Worm (Caenorhabditis elegans) whole organism, L4 larva: ENCODE measurements around the gene W09D6.4.

Source experiments
- F26F4.8 ChIP-seq: fragments of 200-800 bp; sonication (Bioruptor generic); conservative IDR thresholded peaks from 2 replicates; pipeline ENCODE4 v1.3.6; 2022; ENCODE audit warnings: missing genetic modification characterization, missing compliant biosample characterization
- F37D6.2 ChIP-seq: sonication (generic microtip); optimal IDR thresholded peaks from 2 replicates; lab custom pipeline; 2016; ENCODE audit warnings: mild to moderate bottlenecking, missing genetic modification characterization, missing compliant biosample characterization
- Y105C5A.15 ChIP-seq: fragments of 200-800 bp; sonication (Bioruptor generic); IDR thresholded peaks from 2 replicates; pipeline ENCODE4 v1.3.6; 2022; ENCODE audit warnings: missing genetic modification characterization, missing compliant biosample characterization
- ZK546.5 ChIP-seq, 2 experiments: sonication (generic microtip); optimal IDR thresholded peaks; 2 replicates each; lab custom pipeline; 2017; ENCODE audit warnings: missing biosample characterization in 2 of 2, missing genetic modification characterization in 2 of 2
- aha-1 ChIP-seq: fragments of 150-350 bp; peaks from one replicate; lab custom pipeline; 2014; ENCODE audit warnings: missing biosample characterization, missing genetic modification characterization
- attf-4 ChIP-seq: sonication (generic microtip); optimal IDR thresholded peaks from 3 replicates; lab custom pipeline; 2017; ENCODE audit warnings: missing biosample characterization, missing genetic modification characterization
- ceh-44 ChIP-seq: fragments of 200-800 bp; sonication (Bioruptor generic); IDR thresholded peaks from 2 replicates; pipeline ENCODE4 v1.3.6; 2022; ENCODE audit warnings: missing genetic modification reagents, missing genetic modification characterization, missing compliant biosample characterization
- cey-2 ChIP-seq: sonication (generic microtip); optimal IDR thresholded peaks from 3 replicates; lab custom pipeline; 2017; ENCODE audit warnings: missing genetic modification characterization, mild to moderate bottlenecking, missing compliant biosample characterization, antibody characterized with exemption, borderline replicate concordance; ENCODE audit not compliant: insufficient read depth
- ctbp-1 ChIP-seq: fragments of 200-800 bp; sonication (Bioruptor generic); IDR thresholded peaks from 2 replicates; pipeline ENCODE4 v1.3.6; 2022; ENCODE audit warnings: missing genetic modification reagents, missing genetic modification characterization, missing compliant biosample characterization
- daf-16 ChIP-seq, 3 experiments: sonication (generic microtip); optimal IDR thresholded peaks; 2 replicates each; lab custom pipeline; 2016 to 2017; ENCODE audit warnings: missing genetic modification characterization in 3 of 3, missing genetic modification reagents in 3 of 3, mild to moderate bottlenecking in 2 of 3, missing compliant biosample characterization in 2 of 3, missing biosample characterization in 1 of 3, moderate library complexity in 1 of 3
- dmd-6 ChIP-seq: fragments of 200-800 bp; sonication (Bioruptor generic); IDR thresholded peaks from 2 replicates; pipeline ENCODE4 v1.3.6; 2022; ENCODE audit warnings: missing genetic modification reagents, missing genetic modification characterization, missing compliant biosample characterization
- dmd-8 ChIP-seq: fragments of 200-800 bp; sonication (Bioruptor generic); IDR thresholded peaks from 2 replicates; pipeline ENCODE4 v1.3.6; 2022; ENCODE audit warnings: missing genetic modification characterization, missing compliant biosample characterization
- dmd-9 ChIP-seq: fragments of 200-800 bp; sonication (Bioruptor generic); IDR thresholded peaks from 2 replicates; pipeline ENCODE4 v1.3.6; 2022; ENCODE audit warnings: missing genetic modification reagents, missing genetic modification characterization, missing compliant biosample characterization
- dpl-1 ChIP-seq: fragments of 150-350 bp; optimal IDR thresholded peaks from 2 replicates; lab custom pipeline; 2014; ENCODE audit warnings: missing biosample characterization, missing genetic modification reagents, missing genetic modification characterization
- duxl-1 ChIP-seq: sonication (generic microtip); optimal IDR thresholded peaks from 2 replicates; lab custom pipeline; 2016; ENCODE audit warnings: mild to moderate bottlenecking, missing genetic modification characterization, moderate library complexity, missing compliant biosample characterization; ENCODE audit not compliant: poor library complexity
- dve-1 ChIP-seq: sonication (generic microtip); optimal IDR thresholded peaks from 2 replicates; lab custom pipeline; 2017; ENCODE audit warnings: antibody characterized with exemption, mild to moderate bottlenecking, missing genetic modification characterization, missing compliant biosample characterization; ENCODE audit not compliant: insufficient read depth
- egl-27 ChIP-seq: sonication (generic microtip); optimal IDR thresholded peaks from 3 replicates; lab custom pipeline; 2017; ENCODE audit warnings: missing biosample characterization, missing genetic modification reagents, missing genetic modification characterization
- gei-8 ChIP-seq: fragments of 200-800 bp; sonication (Bioruptor generic); optimal IDR thresholded peaks from 2 replicates; lab custom pipeline; 2018; ENCODE audit warnings: mild to moderate bottlenecking, missing genetic modification characterization, missing compliant biosample characterization
- hif-1 ChIP-seq, 2 experiments: sonication (generic microtip); optimal IDR thresholded peaks; 2 replicates each; lab custom pipeline; 2016 to 2017; ENCODE audit warnings: missing compliant biosample characterization in 2 of 2, missing genetic modification characterization in 2 of 2, missing genetic modification reagents in 2 of 2, missing genotype in 2 of 2, mild to moderate bottlenecking in 1 of 2
- hlh-11 ChIP-seq: fragments of 200-800 bp; sonication (Bioruptor generic); optimal IDR thresholded peaks from 2 replicates; lab custom pipeline; 2018; ENCODE audit warnings: mild to moderate bottlenecking, missing genetic modification characterization, missing compliant biosample characterization
- hlh-30 ChIP-seq: sonication (generic microtip); optimal IDR thresholded peaks from 2 replicates; lab custom pipeline; 2017; ENCODE audit warnings: antibody characterized with exemption, mild to moderate bottlenecking, missing genetic modification characterization, missing compliant biosample characterization; ENCODE audit not compliant: insufficient read depth
- lin-13 ChIP-seq: fragments of 150-350 bp; optimal IDR thresholded peaks from 2 replicates; lab custom pipeline; 2014; ENCODE audit warnings: missing biosample characterization, missing genetic modification reagents, missing genetic modification characterization
- lin-38 ChIP-seq: fragments of 200-800 bp; sonication (Bioruptor generic); IDR thresholded peaks from 2 replicates; pipeline ENCODE4 v1.3.6; 2022; ENCODE audit warnings: missing genetic modification reagents, missing genetic modification characterization, missing compliant biosample characterization
- lsy-2 ChIP-seq, 2 experiments: fragments of 150-350 bp in 1 of 2; sonication (generic microtip) in 1 of 2; optimal IDR thresholded peaks; 2 replicates each; lab custom pipeline; 2014 to 2017; ENCODE audit warnings: missing biosample characterization in 2 of 2, missing genetic modification characterization in 2 of 2
- mdl-1 ChIP-seq, 2 experiments: fragments of 150-350 bp in 1 of 2; sonication (generic microtip) in 1 of 2; optimal IDR thresholded peaks; 2 replicates each; lab custom pipeline; 2014 to 2017; ENCODE audit warnings: missing biosample characterization in 2 of 2, missing genetic modification characterization in 2 of 2
- mep-1 ChIP-seq: fragments of 150-350 bp; sonication (generic microtip); optimal IDR thresholded peaks from 3 replicates; lab custom pipeline; 2014; ENCODE audit warnings: missing biosample characterization, missing genetic modification characterization
- nhr-237 ChIP-seq: sonication (generic microtip); optimal IDR thresholded peaks from 2 replicates; lab custom pipeline; 2017; ENCODE audit warnings: missing biosample characterization, missing genetic modification characterization
- nhr-28 ChIP-seq: fragments of 150-350 bp; optimal IDR thresholded peaks from 2 replicates; lab custom pipeline; 2014; ENCODE audit warnings: missing biosample characterization, missing genetic modification characterization
- nhr-42 ChIP-seq: fragments of 200-800 bp; sonication (Bioruptor generic); IDR thresholded peaks from 2 replicates; pipeline ENCODE4 v1.3.6; 2022; ENCODE audit warnings: missing genetic modification characterization, missing compliant biosample characterization
- nhr-48 ChIP-seq: sonication (generic microtip); optimal IDR thresholded peaks from 2 replicates; lab custom pipeline; 2016; ENCODE audit warnings: mild to moderate bottlenecking, missing genetic modification characterization, missing compliant biosample characterization
- nhr-6 ChIP-seq: fragments of 150-350 bp; optimal IDR thresholded peaks from 2 replicates; lab custom pipeline; 2014; ENCODE audit warnings: missing biosample characterization, missing genetic modification characterization
- nhr-77 ChIP-seq: fragments of 150-350 bp; optimal IDR thresholded peaks from 2 replicates; lab custom pipeline; 2014; ENCODE audit warnings: missing biosample characterization, missing genetic modification characterization
- php-3 ChIP-seq: fragments of 200-800 bp; sonication (Bioruptor generic); IDR thresholded peaks from 2 replicates; pipeline ENCODE4 v1.3.6; 2022; ENCODE audit warnings: missing genetic modification reagents, missing genetic modification characterization, missing compliant biosample characterization
- pqm-1 ChIP-seq: sonication (generic microtip); optimal IDR thresholded peaks from 2 replicates; lab custom pipeline; 2017; ENCODE audit warnings: missing biosample characterization, missing genetic modification characterization
- saeg-2 ChIP-seq: fragments of 200-800 bp; sonication (Bioruptor generic); IDR thresholded peaks from 2 replicates; pipeline ENCODE4 v1.3.6; 2022; ENCODE audit warnings: missing genetic modification reagents, missing genetic modification characterization, missing compliant biosample characterization
- sdz-12 ChIP-seq: fragments of 200-800 bp; sonication (Bioruptor generic); optimal IDR thresholded peaks from 2 replicates; lab custom pipeline; 2018; ENCODE audit warnings: mild to moderate bottlenecking, missing genetic modification characterization, missing compliant biosample characterization
- spr-1 ChIP-seq: sonication (generic microtip); optimal IDR thresholded peaks from 2 replicates; lab custom pipeline; 2016; ENCODE audit warnings: mild to moderate bottlenecking, missing genetic modification characterization, missing compliant biosample characterization
- tra-1 ChIP-seq: fragments of 200-800 bp; sonication (Bioruptor generic); IDR thresholded peaks from 2 replicates; pipeline ENCODE4 v1.3.6; 2022; ENCODE audit warnings: missing genetic modification reagents, missing genetic modification characterization, missing compliant biosample characterization
- unc-130 ChIP-seq: sonication (generic microtip); optimal IDR thresholded peaks from 2 replicates; lab custom pipeline; 2016; ENCODE audit warnings: missing genetic modification reagents, missing genetic modification characterization, missing compliant biosample characterization
- unc-62 ChIP-seq, 3 experiments: fragments of 150-350 bp in 1 of 3; sonication (generic microtip); optimal IDR thresholded peaks in 2 of 3; peaks in 1 of 3; 1 replicate in 1 of 3; 2 replicates in 2 of 3; lab custom pipeline; 2014 to 2017; ENCODE audit warnings: missing biosample characterization in 3 of 3, missing genetic modification characterization in 3 of 3, missing genetic modification reagents in 3 of 3, missing genotype in 1 of 3
- zfp-2 ChIP-seq: sonication (generic microtip); optimal IDR thresholded peaks from 2 replicates; lab custom pipeline; 2016; ENCODE audit warnings: mild to moderate bottlenecking, missing genetic modification characterization, missing compliant biosample characterization
- zfp-3 ChIP-seq: fragments of 200-800 bp; sonication (Bioruptor generic); conservative IDR thresholded peaks from 2 replicates; pipeline ENCODE4 v1.3.6; 2022; ENCODE audit warnings: missing genetic modification reagents, missing genetic modification characterization, missing compliant biosample characterization
- ztf-11 ChIP-seq: fragments of 150-350 bp; optimal IDR thresholded peaks from 2 replicates; lab custom pipeline; 2014; ENCODE audit warnings: missing biosample characterization, missing genetic modification characterization
- ztf-7 ChIP-seq: fragments of 150-350 bp; optimal IDR thresholded peaks from 2 replicates; lab custom pipeline; 2014; ENCODE audit warnings: missing biosample characterization, missing genetic modification characterization

The W09D6.4 gene

ce11 chrIII:11054532-11055265 is 24.8 kb upstream of the W09D6.4 start (continued):
- TF ChIP-seq ztf-11 (tag; lab: Kevin White, UChicago) (no peak), unc-62 (GFP tag; optimal IDR thresholded peaks at IDR 0.05 in 1 of 2; lab: Kevin White, UChicago) (peak in 1 of 2 experiments; percentile 83), unc-62 (tag; optimal IDR thresholded peaks at IDR 0.05; lab: Kevin White, UChicago) (no peak), ctbp-1 (GFP tag; lab: Robert Waterston, UW) (peak; percentile 70), F26F4.8 (GFP tag; lab: Robert Waterston, UW) (no peak), F37D6.2 (peak; percentile 50), ceh-44 (GFP tag; lab: Robert Waterston, UW) (no peak), hif-1 (tag; optimal IDR thresholded peaks at IDR 0.05; lab: Kevin White, UChicago) (peak in 1 of 2 experiments; percentile 50), lin-13 (GFP tag; lab: Kevin White, UChicago) (peak; percentile 63), duxl-1 (tag; lab: Kevin White, UChicago) (no peak), sdz-12 (GFP tag; lab: Kevin White, UChicago) (no peak), nhr-42 (GFP tag; lab: Robert Waterston, UW) (no peak)

- peak; percentile 94 for TF ChIP-seq pqm-1 (tag; lab: Kevin White, UChicago)
- TF ChIP-seq dmd-6 (GFP tag; lab: Robert Waterston, UW) = peak; percentile 51
- TF ChIP-seq tra-1 (GFP tag; lab: Robert Waterston, UW) = peak; percentile 50; the same call in 1 of the 2 replicates
- TF ChIP-seq lin-13 (GFP tag; lab: Kevin White, UChicago) = no peak
- no peak for TF ChIP-seq cey-2 (tag; lab: Kevin White, UChicago)
- TF ChIP-seq dve-1 (tag; lab: Kevin White, UChicago) = peak; percentile 82
- TF ChIP-seq lsy-2 (tag; optimal IDR thresholded peaks at IDR 0.05; lab: Kevin White, UChicago) = peak in 1 of 2 experiments; percentile 33
- TF ChIP-seq php-3 = peak; percentile 49; the same call in 1 of the 2 replicates
- TF ChIP-seq mdl-1 (tag; optimal IDR thresholded peaks at IDR 0.05; lab: Kevin White, UChicago) = peak in 1 of 2 experiments; percentile 24
- TF ChIP-seq nhr-28 = peak; percentile 76
- peak; percentile 47 for TF ChIP-seq nhr-6
- TF ChIP-seq hlh-11 (tag; lab: Kevin White, UChicago) = peak; percentile 61
- TF ChIP-seq Y105C5A.15 (GFP tag; lab: Robert Waterston, UW) = no peak
- TF ChIP-seq aha-1 (tag; lab: Kevin White, UChicago) = peak; percentile 26
- peak; percentile 30 for TF ChIP-seq nhr-48 (tag; lab: Kevin White, UChicago)
- no peak for TF ChIP-seq zfp-3 (GFP tag; lab: Robert Waterston, UW)
- peak; percentile 58 for TF ChIP-seq nhr-77 (tag; lab: Kevin White, UChicago)
- TF ChIP-seq daf-16 (GFP tag; optimal IDR thresholded peaks at IDR 0.05; lab: Kevin White, UChicago) = no peak
- peak; percentile 72 for TF ChIP-seq daf-16 (tag; optimal IDR thresholded peaks at IDR 0.05; lab: Kevin White, UChicago)
- TF ChIP-seq hlh-30 (tag; lab: Kevin White, UChicago) = peak; percentile 21
- no peak for TF ChIP-seq attf-4 (tag; lab: Kevin White, UChicago)
These were observed 19.8 kb upstream of the W09D6.4 start for ce11 chrIII:11059775-11060174.

- TF ChIP-seq unc-130 (peak; percentile 22), lin-38 (GFP tag; lab: Robert Waterston, UW) (peak; percentile 64), dpl-1 (GFP tag; lab: Kevin White, UChicago) (peak; percentile 91), gei-8 (GFP tag; lab: Kevin White, UChicago) (no peak), dve-1 (tag; lab: Kevin White, UChicago) (peak; percentile 4), mep-1 (tag; lab: Kevin White, UChicago) (peak; percentile 17), ztf-7 (tag; lab: Kevin White, UChicago) (no peak), zfp-2 (no peak), dmd-8 (no peak), saeg-2 (GFP tag; lab: Robert Waterston, UW) (no peak), hif-1 (tag; optimal IDR thresholded peaks at IDR 0.05; lab: Kevin White, UChicago) (no peak), nhr-237 (tag; lab: Kevin White, UChicago) (no peak), tra-1 (GFP tag; lab: Robert Waterston, UW) (0 out of 2 replicates have a peak, but pooled peaks have one; percentile 13), zfp-3 (GFP tag; lab: Robert Waterston, UW) (0 out of 2 replicates have a peak, but pooled peaks have one; percentile 52), egl-27 (tag; lab: Kevin White, UChicago) (no peak), dmd-9 (GFP tag; lab: Robert Waterston, UW) (no peak), ZK546.5 (tag; optimal IDR thresholded peaks at IDR 0.05; lab: Kevin White, UChicago) (no peak), duxl-1 (tag; lab: Kevin White, UChicago) (peak; percentile 32), spr-1 (tag; lab: Kevin White, UChicago) (no peak)
These were observed 16.3 kb upstream of the W09D6.4 start, which contains the start of gene rsa-2 for ce11 chrIII:11063259-11063658. Gene rsa-2 (plus strand): TSS chrIII:11063479.
